Worm (Caenorhabditis elegans) whole organism, mixed stage, embryonic: Measurements from ENCODE around the gene irld-44.

ENCODE experiments used
- ceh-39 ChIP-seq: fragments of 150-350 bp; optimal IDR thresholded peaks from 2 replicates; lab custom pipeline; 2014; ENCODE audit warnings: missing biosample characterization, missing genetic modification characterization
- lin-32 ChIP-seq: fragments of 200-800 bp; sonication (Bioruptor generic); optimal IDR thresholded peaks from 2 replicates; lab custom pipeline; 2018; ENCODE audit warnings: mild to moderate bottlenecking, missing genetic modification characterization, missing compliant biosample characterization
- mep-1 ChIP-seq: fragments of 150-350 bp; optimal IDR thresholded peaks from 2 replicates; lab custom pipeline; 2017; ENCODE audit warnings: missing biosample characterization, missing genetic modification reagents, missing genetic modification characterization, inconsistent platforms
- nhr-2 ChIP-seq: fragments of 150-350 bp; optimal IDR thresholded peaks from 2 replicates; lab custom pipeline; 2014; ENCODE audit warnings: missing biosample characterization, missing genetic modification characterization
- nhr-28 ChIP-seq: fragments of 150-350 bp; optimal IDR thresholded peaks from 2 replicates; lab custom pipeline; 2014; ENCODE audit warnings: missing biosample characterization, missing genetic modification characterization
- snpc-4 ChIP-seq: fragments of 150-350 bp; optimal IDR thresholded peaks from 2 replicates; lab custom pipeline; 2014; ENCODE audit warnings: missing biosample characterization, missing genetic modification characterization
- tbx-8 ChIP-seq: fragments of 200-800 bp; sonication (Bioruptor generic); optimal IDR thresholded peaks from 2 replicates; lab custom pipeline; 2018; ENCODE audit warnings: mild to moderate bottlenecking, missing genetic modification characterization, moderate library complexity, missing compliant biosample characterization

ce11 chrV:1642768-1643167 is 8.4 kb upstream of the irld-44 start:
- TF ChIP-seq nhr-2 (no peak), ceh-39 (no peak), mep-1 (tag; lab: Kevin White, UChicago) (no peak), lin-32 (no peak), nhr-28 (tag; lab: Kevin White, UChicago) (no peak), tbx-8 (GFP tag; lab: Kevin White, UChicago) (no peak), snpc-4 (tag; lab: Kevin White, UChicago) (no peak)
